Worm (Caenorhabditis elegans) whole organism, late embryonic: ENCODE measurements around the gene R04B3.2.

ENCODE experiments used
- C08G9.2 ChIP-seq: sonication (generic microtip); optimal IDR thresholded peaks from 2 replicates; lab custom pipeline; 2016; ENCODE audit warnings: mild to moderate bottlenecking, missing genetic modification characterization, moderate library complexity, missing compliant biosample characterization
- C38D4.7 ChIP-seq: fragments of 200-800 bp; sonication (Bioruptor generic); optimal IDR thresholded peaks from 2 replicates; lab custom pipeline; 2018; ENCODE audit warnings: mild to moderate bottlenecking, missing genetic modification characterization, moderate library complexity, missing compliant biosample characterization
- K02D7.2 ChIP-seq: sonication (generic microtip); optimal IDR thresholded peaks from 2 replicates; lab custom pipeline; 2017; ENCODE audit warnings: mild to moderate bottlenecking, missing genetic modification characterization, missing compliant biosample characterization
- K09A11.1 ChIP-seq: sonication (generic microtip); optimal IDR thresholded peaks from 2 replicates; lab custom pipeline; 2017; ENCODE audit warnings: antibody characterized with exemption, mild to moderate bottlenecking, missing genetic modification characterization, missing compliant biosample characterization; ENCODE audit not compliant: insufficient read depth
- Y22D7AL.16 ChIP-seq: sonication (generic microtip); optimal IDR thresholded peaks from 2 replicates; lab custom pipeline; 2016; ENCODE audit warnings: missing genetic modification characterization, missing compliant biosample characterization
- ahr-1 ChIP-seq: sonication (generic microtip); optimal IDR thresholded peaks from 2 replicates; lab custom pipeline; 2016; ENCODE audit warnings: missing genetic modification characterization, missing compliant biosample characterization
- ama-1 ChIP-seq: fragments of 150-350 bp; optimal IDR thresholded peaks from 2 replicates; lab custom pipeline; 2014
- ceh-18 ChIP-seq: sonication (generic microtip); optimal IDR thresholded peaks from 2 replicates; lab custom pipeline; 2016; ENCODE audit warnings: missing genetic modification characterization, missing compliant biosample characterization
- ceh-30 ChIP-seq: fragments of 150-350 bp; optimal IDR thresholded peaks from 2 replicates; lab custom pipeline; 2014; ENCODE audit warnings: missing biosample characterization, missing genetic modification characterization
- ceh-31 ChIP-seq: sonication (generic microtip); optimal IDR thresholded peaks from 2 replicates; lab custom pipeline; 2016; ENCODE audit warnings: missing genetic modification characterization, missing compliant biosample characterization
- ceh-34 ChIP-seq: sonication (generic microtip); optimal IDR thresholded peaks from 2 replicates; lab custom pipeline; 2016; ENCODE audit warnings: mild to moderate bottlenecking, missing genetic modification characterization, missing compliant biosample characterization
- ceh-45 ChIP-seq: fragments of 200-800 bp; sonication (Bioruptor generic); IDR thresholded peaks from 2 replicates; pipeline ENCODE4 v1.3.6; 2022; ENCODE audit warnings: missing genetic modification reagents, missing genetic modification characterization, missing compliant biosample characterization
- ceh-6 ChIP-seq: fragments of 200-800 bp; sonication (Bioruptor generic); optimal IDR thresholded peaks from 2 replicates; lab custom pipeline; 2018; ENCODE audit warnings: mild to moderate bottlenecking, missing genetic modification characterization, missing compliant biosample characterization
- dmd-4 ChIP-seq: sonication (generic microtip); optimal IDR thresholded peaks from 2 replicates; lab custom pipeline; 2016; ENCODE audit warnings: borderline replicate concordance, missing genetic modification characterization, missing compliant biosample characterization
- dve-1 ChIP-seq: sonication (generic microtip); optimal IDR thresholded peaks from 2 replicates; lab custom pipeline; 2017; ENCODE audit warnings: antibody characterized with exemption, mild to moderate bottlenecking, missing genetic modification characterization, missing compliant biosample characterization
- elt-2 ChIP-seq: sonication (generic microtip); optimal IDR thresholded peaks from 2 replicates; lab custom pipeline; 2016; ENCODE audit warnings: missing genetic modification reagents, missing genetic modification characterization, missing compliant biosample characterization
- elt-4 ChIP-seq: sonication (generic microtip); optimal IDR thresholded peaks from 2 replicates; lab custom pipeline; 2016; ENCODE audit warnings: missing genetic modification characterization, missing compliant biosample characterization
- fax-1 ChIP-seq: sonication (generic microtip); optimal IDR thresholded peaks from 2 replicates; lab custom pipeline; 2016; ENCODE audit warnings: missing genotype, missing genetic modification characterization, missing compliant biosample characterization
- hlh-30 ChIP-seq: sonication (generic microtip); optimal IDR thresholded peaks from 2 replicates; lab custom pipeline; 2017; ENCODE audit warnings: antibody characterized with exemption, missing genetic modification characterization, missing compliant biosample characterization; ENCODE audit not compliant: insufficient read depth
- lim-6 ChIP-seq: sonication (generic microtip); optimal IDR thresholded peaks from 2 replicates; lab custom pipeline; 2016; ENCODE audit warnings: missing genetic modification characterization, missing compliant biosample characterization
- lin-11 ChIP-seq: fragments of 200-800 bp; sonication (Bioruptor generic); optimal IDR thresholded peaks from 2 replicates; lab custom pipeline; 2018; ENCODE audit warnings: mild to moderate bottlenecking, missing genetic modification characterization, missing compliant biosample characterization
- madf-2 ChIP-seq: sonication (generic microtip); optimal IDR thresholded peaks from 2 replicates; lab custom pipeline; 2017; ENCODE audit warnings: missing genetic modification characterization, missing compliant biosample characterization
- mec-3 ChIP-seq: sonication (generic microtip); optimal IDR thresholded peaks from 2 replicates; lab custom pipeline; 2016; ENCODE audit warnings: borderline replicate concordance, missing genetic modification characterization, missing compliant biosample characterization
- nfya-1 ChIP-seq: sonication (generic microtip); optimal IDR thresholded peaks from 2 replicates; lab custom pipeline; 2017; ENCODE audit warnings: missing genetic modification characterization, mild to moderate bottlenecking, missing compliant biosample characterization, antibody characterized with exemption, moderate library complexity
- nhr-11 ChIP-seq: fragments of 150-350 bp; optimal IDR thresholded peaks from 2 replicates; lab custom pipeline; 2014; ENCODE audit warnings: missing biosample characterization, missing genetic modification characterization
- nhr-232 ChIP-seq: sonication (generic microtip); optimal IDR thresholded peaks from 2 replicates; lab custom pipeline; 2016; ENCODE audit warnings: missing genetic modification characterization, missing compliant biosample characterization
- pha-4 ChIP-seq: fragments of 150-350 bp; optimal IDR thresholded peaks from 2 replicates; lab custom pipeline; 2018; ENCODE audit warnings: missing biosample characterization, missing genetic modification reagents, missing genetic modification characterization
- pqm-1 ChIP-seq: sonication (generic microtip); optimal IDR thresholded peaks from 2 replicates; lab custom pipeline; 2016; ENCODE audit warnings: missing genetic modification characterization, missing compliant biosample characterization
- pros-1 ChIP-seq: fragments of 150-350 bp; optimal IDR thresholded peaks from 2 replicates; lab custom pipeline; 2014; ENCODE audit warnings: missing biosample characterization, missing genetic modification reagents, missing genetic modification characterization
- ref-2 ChIP-seq: sonication (generic microtip); optimal IDR thresholded peaks from 2 replicates; lab custom pipeline; 2016; ENCODE audit warnings: missing genetic modification characterization, missing compliant biosample characterization
- rnt-1 ChIP-seq: sonication (generic microtip); optimal IDR thresholded peaks from 2 replicates; lab custom pipeline; 2016; ENCODE audit warnings: missing genetic modification characterization, missing compliant biosample characterization
- sox-4 ChIP-seq: sonication (generic microtip); optimal IDR thresholded peaks from 2 replicates; lab custom pipeline; 2017; ENCODE audit warnings: mild to moderate bottlenecking, missing genetic modification characterization, inconsistent platforms, missing compliant biosample characterization
- syd-9 ChIP-seq: sonication (generic microtip); optimal IDR thresholded peaks from 2 replicates; lab custom pipeline; 2016; ENCODE audit warnings: mild to moderate bottlenecking, missing genetic modification characterization, moderate library complexity, missing compliant biosample characterization
- tbx-2 ChIP-seq: sonication (generic microtip); optimal IDR thresholded peaks from 2 replicates; lab custom pipeline; 2016; ENCODE audit warnings: missing genetic modification characterization, missing compliant biosample characterization
- tbx-7 ChIP-seq: sonication (generic microtip); optimal IDR thresholded peaks from 2 replicates; lab custom pipeline; 2016; ENCODE audit warnings: missing genotype, missing genetic modification characterization, missing compliant biosample characterization
- unc-42 ChIP-seq: sonication (generic microtip); optimal IDR thresholded peaks from 2 replicates; lab custom pipeline; 2016; ENCODE audit warnings: missing genotype, missing genetic modification characterization, missing compliant biosample characterization
- zip-5 ChIP-seq: sonication (generic microtip); optimal IDR thresholded peaks from 2 replicates; lab custom pipeline; 2016; ENCODE audit warnings: missing genetic modification characterization, missing compliant biosample characterization
- ztf-16 ChIP-seq: sonication (generic microtip); optimal IDR thresholded peaks from 2 replicates; lab custom pipeline; 2017; ENCODE audit warnings: missing genetic modification characterization, missing compliant biosample characterization

R04B3.2 gene

DNA sequence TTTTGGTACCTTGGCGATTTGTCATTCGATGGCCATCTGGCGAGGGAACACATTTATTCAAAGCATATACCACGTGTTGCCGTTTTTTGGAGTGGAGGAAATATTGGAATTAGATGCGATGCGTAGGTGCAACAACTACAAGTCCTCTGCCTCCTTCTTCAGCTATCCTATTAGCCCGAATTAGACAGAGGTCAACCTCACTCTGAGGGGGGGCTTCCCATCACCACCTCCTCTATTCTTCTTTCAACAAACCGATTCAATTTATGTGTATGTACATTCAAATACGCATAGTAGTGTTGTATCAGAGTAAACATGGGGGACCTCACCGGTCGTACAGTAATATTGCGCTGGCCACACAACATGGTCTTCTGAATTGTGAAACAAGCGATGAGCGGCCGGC is 24.3 kb upstream of the R04B3.2 start:
- TF ChIP-seq K09A11.1 (no peak), pha-4 (no peak), nfya-1 (tag; lab: Kevin White, UChicago) (no peak), ref-2 (tag; lab: Kevin White, UChicago) (peak; percentile 37)

DNA sequence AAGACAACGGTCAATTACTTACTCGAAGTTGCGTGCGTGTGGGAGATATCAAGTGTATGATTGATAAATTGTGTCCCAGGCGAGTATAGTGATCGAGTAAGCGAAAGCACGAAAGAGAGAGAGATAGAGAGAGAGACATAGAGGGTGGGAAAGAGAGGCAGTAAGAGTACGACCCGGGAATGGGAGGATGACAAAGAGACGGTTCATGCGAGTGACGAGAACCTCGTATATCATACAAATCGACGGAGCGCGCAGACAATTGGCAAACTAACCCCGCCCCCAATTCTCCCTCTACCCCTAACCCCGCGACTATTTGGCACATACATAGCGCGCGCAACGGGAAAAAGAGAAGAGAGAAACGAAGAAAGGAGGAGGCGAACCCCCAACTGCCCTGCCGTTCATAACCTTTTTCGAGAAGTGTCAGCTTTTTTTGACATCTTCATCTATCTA is 22.4 kb upstream of the R04B3.2 start, which contains the start of gene rabr-1:
Gene rabr-1, plus strand, starts transcription at position 316 of the 450 bp plus-strand sequence.
- TF ChIP-seq C08G9.2 (no peak), ceh-18 (tag; lab: Kevin White, UChicago) (peak; percentile 12), ceh-31 (no peak), unc-42 (tag; lab: Kevin White, UChicago) (no peak), Y22D7AL.16 (tag; lab: Kevin White, UChicago) (no peak), mec-3 (no peak), syd-9 (tag; lab: Kevin White, UChicago) (no peak), ama-1 (lab: Kevin White, UChicago) (no peak), dmd-4 (tag; lab: Kevin White, UChicago) (no peak), ztf-16 (tag; lab: Kevin White, UChicago) (no peak), zip-5 (tag; lab: Kevin White, UChicago) (no peak), tbx-2 (tag; lab: Kevin White, UChicago) (peak; percentile 56), C38D4.7 (GFP tag; lab: Kevin White, UChicago) (no peak), dve-1 (no peak), lin-11 (tag; lab: Kevin White, UChicago) (no peak), ceh-34 (tag; lab: Kevin White, UChicago) (peak; percentile 7), hlh-30 (tag; lab: Kevin White, UChicago) (no peak), sox-4 (tag; lab: Kevin White, UChicago) (no peak), ceh-45 (GFP tag; lab: Robert Waterston, UW) (no peak), fax-1 (tag; lab: Kevin White, UChicago) (no peak), madf-2 (tag; lab: Kevin White, UChicago) (no peak)

DNA sequence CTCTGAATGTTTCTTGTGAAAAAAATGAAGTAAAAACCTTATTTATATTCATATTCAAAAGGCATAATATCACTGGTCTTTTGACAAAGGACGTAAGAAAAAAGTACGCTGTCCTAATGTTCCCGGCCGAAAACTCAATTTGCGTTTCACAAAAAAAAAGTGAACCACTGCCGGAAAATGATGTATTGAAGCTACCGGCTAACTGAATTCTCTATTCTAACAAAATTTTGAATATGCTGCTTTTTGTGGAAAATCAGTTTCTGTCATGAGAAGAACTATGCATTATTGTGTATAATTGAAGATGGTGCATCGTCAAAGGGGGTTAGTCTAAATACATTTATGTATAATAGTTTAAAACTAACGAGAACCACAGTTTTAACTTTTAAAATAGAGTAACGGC is 20.8 kb upstream of the R04B3.2 start:
- TF ChIP-seq unc-42 (tag; lab: Kevin White, UChicago) (peak; percentile 60), tbx-7 (no peak)
- TF ChIP-seq, all 69 proteins: peak for 1

DNA sequence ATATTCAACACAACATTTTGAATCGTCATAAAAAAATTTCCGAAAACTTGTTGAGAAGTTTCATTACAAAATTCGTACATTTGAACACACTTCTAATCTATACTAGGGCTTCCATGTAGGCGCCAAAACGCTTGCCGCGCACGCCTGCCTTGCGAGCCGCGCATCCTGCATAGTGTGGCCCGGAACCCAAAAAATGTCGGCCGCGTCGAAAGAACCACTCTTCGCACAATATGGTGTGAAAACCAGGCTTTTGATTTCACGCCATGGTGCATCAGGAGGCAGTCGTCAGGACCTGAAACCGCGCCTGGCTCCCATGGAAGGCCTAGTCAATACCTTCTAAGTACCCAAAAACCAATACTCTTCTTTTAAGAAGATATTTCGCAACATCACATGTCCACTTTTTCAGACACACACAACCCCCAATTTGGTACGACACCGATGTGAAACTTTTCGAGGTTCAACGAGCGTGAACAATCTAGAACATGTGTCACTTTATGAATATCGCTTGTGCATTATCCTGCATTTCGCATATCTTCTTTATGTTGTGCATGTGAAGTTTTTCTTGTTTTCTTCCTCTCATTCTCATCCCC is 20.2 kb upstream of the R04B3.2 start:
- TF ChIP-seq pros-1 (tag; lab: Kevin White, UChicago) (no peak), nhr-11 (tag; lab: Kevin White, UChicago) (no peak), tbx-2 (tag; lab: Kevin White, UChicago) (no peak), K02D7.2 (no peak), rnt-1 (no peak), ztf-16 (tag; lab: Kevin White, UChicago) (no peak), elt-4 (tag; lab: Kevin White, UChicago) (no peak), lim-6 (tag; lab: Kevin White, UChicago) (no peak), elt-2 (tag; lab: Kevin White, UChicago) (no peak), nfya-1 (tag; lab: Kevin White, UChicago) (no peak), ceh-30 (tag; lab: Kevin White, UChicago) (no peak), ceh-6 (GFP tag; lab: Kevin White, UChicago) (no peak), dve-1 (no peak), pqm-1 (tag; lab: Kevin White, UChicago) (no peak), ahr-1 (no peak), ceh-45 (GFP tag; lab: Robert Waterston, UW) (no peak), nhr-232 (no peak)
- TF ChIP-seq, all 69 proteins: peak for 0
